Worm (Caenorhabditis elegans): ENCODE data around the gene F38B6.4.

The F38B6.4 gene

DNA sequence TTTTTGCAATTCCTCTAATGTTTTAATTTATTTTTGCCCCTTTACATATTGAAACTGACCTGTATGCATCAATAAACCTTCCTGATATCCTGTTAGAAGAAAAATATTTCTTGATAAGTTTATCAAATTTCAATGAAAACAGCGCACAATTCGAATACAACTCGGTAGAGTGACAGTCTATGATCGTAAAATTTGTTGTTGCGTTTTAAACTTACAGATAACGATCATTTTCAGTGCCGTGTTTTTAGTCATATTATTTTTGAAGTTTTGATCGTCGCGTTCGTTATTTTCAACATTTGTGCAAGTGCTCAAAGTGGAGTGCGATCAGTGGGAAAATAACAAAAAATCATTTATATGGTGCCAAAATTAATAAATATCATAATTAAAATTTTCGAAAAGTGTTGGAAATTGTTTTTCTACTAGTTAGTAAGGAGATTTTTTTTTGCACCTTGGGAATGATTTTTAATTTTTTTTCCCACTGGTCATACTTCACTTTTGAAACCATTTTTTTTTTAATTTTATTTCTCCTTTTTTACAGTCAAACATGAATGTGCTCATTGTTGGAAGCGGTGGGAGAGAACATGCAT lies at the start of gene F38B6.4:
Gene F38B6.4, plus strand, starts transcription at position 537 of the 587 bp plus-strand sequence.
- TF ChIP-seq fos-1 (tag; optimal IDR thresholded peaks at IDR 0.05) = no peak
- no peak for TF ChIP-seq ceh-28 (tag; optimal IDR thresholded peaks at IDR 0.05)
- TF ChIP-seq cey-2 (tag; optimal IDR thresholded peaks at IDR 0.05; ENCODE audit: borderline replicate concordance, insufficient read depth) = no peak
- no peak for TF ChIP-seq fkh-10 (GFP tag; optimal IDR thresholded peaks at IDR 0.05)
- TF ChIP-seq dmd-6 (GFP tag; IDR thresholded peaks at IDR 0.05) = peak; percentile 58
- no peak for TF ChIP-seq ama-1 (optimal IDR thresholded peaks at IDR 0.05)
- no peak for TF ChIP-seq T26A8.4 (GFP tag; IDR thresholded peaks at IDR 0.05)
- no peak for TF ChIP-seq ceh-62 (tag; optimal IDR thresholded peaks at IDR 0.05)
- no peak for TF ChIP-seq arid-1 (GFP tag; conservative IDR thresholded peaks at IDR 0.05)
- no peak for TF ChIP-seq ZK337.2 (GFP tag; IDR thresholded peaks at IDR 0.05)
- TF ChIP-seq daf-16 (GFP tag; optimal IDR thresholded peaks at IDR 0.05) = no peak
- TF ChIP-seq daf-16 (tag; optimal IDR thresholded peaks at IDR 0.05) = peak; percentile 98
- TF ChIP-seq ceh-20 (GFP tag; IDR thresholded peaks at IDR 0.05) = no peak
- no peak for TF ChIP-seq nhr-11 (tag; optimal IDR thresholded peaks at IDR 0.05)
- TF ChIP-seq dve-1 (tag; optimal IDR thresholded peaks at IDR 0.05; ENCODE audit: insufficient read depth) = peak; percentile 81
- TF ChIP-seq nhr-28 (tag; optimal IDR thresholded peaks at IDR 0.05) = peak; percentile 75
- TF ChIP-seq rbr-2 (tag; optimal IDR thresholded peaks at IDR 0.05) = no peak
- peak; percentile 48 for TF ChIP-seq pqm-1 (tag; optimal IDR thresholded peaks at IDR 0.05)
- TF ChIP-seq sdz-12 (GFP tag; optimal IDR thresholded peaks at IDR 0.05) = no peak
- no peak for TF ChIP-seq skn-1 (tag; optimal IDR thresholded peaks at IDR 0.05)
- TF ChIP-seq tra-1 (GFP tag; IDR thresholded peaks at IDR 0.05) = no peak
- peak; percentile 45 for TF ChIP-seq hlh-11 (tag; optimal IDR thresholded peaks at IDR 0.05)
- TF ChIP-seq php-3 (GFP tag; IDR thresholded peaks at IDR 0.05) = peak; percentile 54; the same call in 1 of the 2 replicates

DNA sequence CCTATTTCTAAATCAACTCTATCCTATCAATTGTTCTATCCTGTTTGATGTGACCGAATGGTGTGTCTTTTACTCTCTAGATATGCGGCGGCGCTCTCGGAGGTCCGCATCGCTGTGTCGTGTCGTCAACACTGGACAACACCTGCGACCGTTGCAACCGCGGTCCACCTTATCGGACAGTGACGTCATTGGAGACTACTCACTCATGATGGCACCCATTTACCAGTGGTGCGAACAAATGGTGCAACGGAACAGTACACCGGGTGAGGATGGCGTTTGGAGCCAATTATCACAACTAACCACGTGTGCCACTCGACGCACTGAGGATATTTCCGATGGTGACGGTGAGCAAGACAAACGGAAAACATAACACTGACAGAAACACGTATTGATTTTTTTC lies 49.4 kb upstream of the F38B6.4 start:
- no peak for TF ChIP-seq F26F4.8 (GFP tag; conservative IDR thresholded peaks at IDR 0.05)
- TF ChIP-seq unc-62 (GFP tag; optimal IDR thresholded peaks at IDR 0.05 in 1 of 2) = peak in 1 of 2 experiments; percentile 18
- no peak for TF ChIP-seq unc-62 (tag; optimal IDR thresholded peaks at IDR 0.05)
- TF ChIP-seq aha-1 (tag) = peak; percentile 44

DNA sequence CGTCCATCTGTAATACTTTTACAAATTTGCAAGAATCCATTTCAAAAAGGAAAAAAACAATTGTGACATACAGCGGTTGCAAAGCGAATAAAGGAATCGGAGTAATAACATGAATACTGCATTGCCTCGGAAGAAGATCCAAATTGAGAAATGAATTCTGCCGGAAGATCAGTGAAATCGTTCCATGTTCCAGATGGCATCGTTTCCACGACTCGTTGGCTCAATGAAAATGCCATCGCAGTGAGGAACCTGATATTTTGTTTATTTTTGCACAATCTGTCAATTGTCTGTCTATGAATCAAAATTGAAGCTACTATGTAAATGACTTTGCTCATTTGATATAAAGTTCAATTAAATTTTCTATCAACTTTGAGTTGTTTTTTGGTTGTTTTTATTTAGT lies 44.0 kb upstream of the F38B6.4 start:
- TF ChIP-seq unc-39 (tag; optimal IDR thresholded peaks at IDR 0.05) (no peak), aha-1 (tag) (peak; percentile 97), nhr-28 (tag; optimal IDR thresholded peaks at IDR 0.05) (no peak), jun-1 (tag; optimal IDR thresholded peaks at IDR 0.05) (no peak), ZK546.5 (tag; optimal IDR thresholded peaks at IDR 0.05) (no peak), T26A8.4 (GFP tag; IDR thresholded peaks at IDR 0.05) (no peak)

DNA sequence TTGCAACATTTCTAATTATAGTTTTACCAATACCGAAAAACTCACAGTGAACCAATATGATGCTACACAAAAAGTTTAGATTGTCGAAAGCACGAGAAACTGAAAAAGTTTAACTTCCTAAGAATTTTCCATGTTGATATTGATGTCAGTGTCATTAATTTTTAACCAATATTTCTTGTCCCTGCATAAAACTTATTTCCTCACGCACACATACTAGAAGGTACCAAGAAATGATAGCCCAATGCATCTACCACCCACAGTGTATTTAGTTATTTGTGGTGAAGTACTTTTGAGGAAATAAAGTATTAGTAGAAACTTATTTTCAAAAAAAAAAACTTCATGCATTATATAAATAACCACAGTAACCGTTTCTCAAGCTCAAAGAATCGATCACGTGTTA lies 43.2 kb upstream of the F38B6.4 start, which contains the start of gene aexr-2:
Gene aexr-2, minus strand, starts transcription at position 101 of the 400 bp plus-strand sequence.
- TF ChIP-seq F10B5.3 (tag; optimal IDR thresholded peaks at IDR 0.05) (no peak), lsy-2 (tag; optimal IDR thresholded peaks at IDR 0.05) (no peak), dmd-6 (GFP tag; IDR thresholded peaks at IDR 0.05) (no peak), zip-2 (tag; optimal IDR thresholded peaks at IDR 0.05) (no peak), nhr-237 (tag; optimal IDR thresholded peaks at IDR 0.05) (no peak), Y75B8A.6 (GFP tag; IDR thresholded peaks at IDR 0.05) (no peak), rbr-2 (tag; optimal IDR thresholded peaks at IDR 0.05) (no peak), F37D6.2 (tag; optimal IDR thresholded peaks at IDR 0.05) (no peak), unc-39 (tag; optimal IDR thresholded peaks at IDR 0.05) (no peak), mdl-1 (tag; optimal IDR thresholded peaks at IDR 0.05) (no peak), ceh-28 (tag; optimal IDR thresholded peaks at IDR 0.05) (no peak), nhr-25 (tag; optimal IDR thresholded peaks at IDR 0.05; ENCODE audit: borderline replicate concordance, insufficient read depth) (no peak), Y5F2A.4 (GFP tag; optimal IDR thresholded peaks at IDR 0.05) (no peak), lin-1 (GFP tag; IDR thresholded peaks at IDR 0.05) (no peak), ceh-62 (tag; optimal IDR thresholded peaks at IDR 0.05) (no peak), madf-5 (GFP tag; IDR thresholded peaks at IDR 0.05) (no peak), lim-7 (GFP tag; IDR thresholded peaks at IDR 0.05) (no peak), nhr-6 (tag; optimal IDR thresholded peaks at IDR 0.05) (no peak), nhr-77 (tag; optimal IDR thresholded peaks at IDR 0.05) (no peak)
